Worm (Caenorhabditis elegans) whole organism, early embryonic: Measurements from ENCODE around the gene F57A10.4.
"Not testable (repeated sequence)": the region's sequence is repeated elsewhere in the genome, so short reads cannot be mapped to it uniquely, and the experiment has no call there.

Experiments
- B0310.2 ChIP-seq: sonication (generic microtip); optimal IDR thresholded peaks from 2 replicates; lab custom pipeline; 2016; ENCODE audit warnings: mild to moderate bottlenecking, missing genetic modification characterization, missing compliant biosample characterization
- F13C5.2 ChIP-seq: sonication (generic microtip); optimal IDR thresholded peaks from 2 replicates; lab custom pipeline; 2017; ENCODE audit warnings: mild to moderate bottlenecking, missing genetic modification characterization, inconsistent platforms, missing compliant biosample characterization
- aly-1 ChIP-seq: sonication (generic microtip); optimal IDR thresholded peaks from 2 replicates; lab custom pipeline; 2016; ENCODE audit warnings: missing genetic modification characterization, missing compliant biosample characterization
- ama-1 ChIP-seq: fragments of 150-350 bp; optimal IDR thresholded peaks from 2 replicates; lab custom pipeline; 2014
- ceh-13 ChIP-seq: fragments of 200-800 bp; sonication (Bioruptor generic); optimal IDR thresholded peaks from 2 replicates; lab custom pipeline; 2018; ENCODE audit warnings: mild to moderate bottlenecking, missing genetic modification characterization, missing compliant biosample characterization
- ceh-36 ChIP-seq: sonication (generic microtip); optimal IDR thresholded peaks from 2 replicates; lab custom pipeline; 2016; ENCODE audit warnings: missing genetic modification characterization, inconsistent platforms, missing compliant biosample characterization
- ets-7 ChIP-seq: sonication (generic microtip); optimal IDR thresholded peaks from 2 replicates; lab custom pipeline; 2016; ENCODE audit warnings: missing genotype, missing genetic modification characterization, missing compliant biosample characterization
- flt-1 ChIP-seq: fragments of 200-800 bp; sonication (Bioruptor generic); IDR thresholded peaks from 2 replicates; pipeline ENCODE4 v1.3.6; 2022; ENCODE audit warnings: missing genetic modification characterization, missing compliant biosample characterization
- hmbx-1 ChIP-seq: sonication (generic microtip); optimal IDR thresholded peaks from 2 replicates; lab custom pipeline; 2016; ENCODE audit warnings: mild to moderate bottlenecking, missing genetic modification characterization, missing compliant biosample characterization
- hmg-4 ChIP-seq: fragments of 200-800 bp; sonication (Bioruptor generic); optimal IDR thresholded peaks from 2 replicates; lab custom pipeline; 2018; ENCODE audit warnings: mild to moderate bottlenecking, missing genetic modification characterization, missing compliant biosample characterization
- hnd-1 ChIP-seq: sonication (generic microtip); optimal IDR thresholded peaks from 2 replicates; lab custom pipeline; 2016; ENCODE audit warnings: missing genetic modification characterization, missing compliant biosample characterization
- pes-1 ChIP-seq: fragments of 200-800 bp; sonication (Bioruptor generic); IDR thresholded peaks from 2 replicates; pipeline ENCODE4 v1.3.6; 2022; ENCODE audit warnings: missing genetic modification reagents, missing genetic modification characterization, missing compliant biosample characterization
- scrt-1 ChIP-seq: fragments of 200-800 bp; sonication (Bioruptor generic); IDR thresholded peaks from 2 replicates; pipeline ENCODE4 v1.3.6; 2022; ENCODE audit warnings: missing genetic modification characterization, missing compliant biosample characterization
- sea-1 ChIP-seq: fragments of 200-800 bp; sonication (Bioruptor generic); conservative IDR thresholded peaks from 2 replicates; pipeline ENCODE4 v1.3.6; 2022; ENCODE audit warnings: missing genetic modification characterization, missing compliant biosample characterization
- tbx-11 ChIP-seq: fragments of 200-800 bp; sonication (Bioruptor generic); IDR thresholded peaks from 2 replicates; pipeline ENCODE4 v1.3.6; 2022; ENCODE audit warnings: missing genetic modification characterization, missing compliant biosample characterization
- tbx-37 ChIP-seq: fragments of 200-800 bp; sonication (Bioruptor generic); conservative IDR thresholded peaks from 2 replicates; pipeline ENCODE4 v1.3.6; 2022; ENCODE audit warnings: missing genetic modification reagents, missing genetic modification characterization, missing compliant biosample characterization
- tra-4 ChIP-seq: sonication (generic microtip); optimal IDR thresholded peaks from 2 replicates; lab custom pipeline; 2017; ENCODE audit warnings: missing genetic modification characterization, missing compliant biosample characterization

F57A10.4 gene

ce11 chrV:15752941-15753340 is 16.3 kb upstream of the F57A10.4 start, which contains the start of gene str-5:
str-5 (plus strand) TSS chrV:15753241.
- not testable (repeated sequence) for TF ChIP-seq scrt-1 (GFP tag; lab: Robert Waterston, UW); ets-7; ceh-13 (GFP tag; lab: Kevin White, UChicago)

ce11 chrV:15754731-15755130 is 14.5 kb upstream of the F57A10.4 start, which contains the start of gene str-8:
str-8 (plus strand) TSS chrV:15755031.
- not testable (repeated sequence) for TF ChIP-seq hmbx-1; hmg-4 (GFP tag; lab: Kevin White, UChicago); tra-4 (tag; lab: Kevin White, UChicago)

ce11 chrV:15757645-15758044 is 11.6 kb upstream of the F57A10.4 start:
- TF ChIP-seq ceh-36 (tag; lab: Kevin White, UChicago) (no peak), B0310.2 (tag; lab: Kevin White, UChicago) (no peak), tbx-11 (GFP tag; lab: Robert Waterston, UW) (no peak), tbx-37 (GFP tag; lab: Robert Waterston, UW) (no peak), hmbx-1 (no peak), ama-1 (lab: Kevin White, UChicago) (no peak), flt-1 (GFP tag; lab: Robert Waterston, UW) (no peak), hnd-1 (tag; lab: Kevin White, UChicago) (no peak), scrt-1 (GFP tag; lab: Robert Waterston, UW) (no peak), sea-1 (GFP tag; lab: Robert Waterston, UW) (no peak), tra-4 (tag; lab: Kevin White, UChicago) (no peak), ceh-13 (GFP tag; lab: Kevin White, UChicago) (no peak), aly-1 (tag; lab: Kevin White, UChicago) (no peak), hmg-4 (GFP tag; lab: Kevin White, UChicago) (no peak), F13C5.2 (tag; lab: Kevin White, UChicago) (no peak)

ce11 chrV:15758449-15758848 is 10.8 kb upstream of the F57A10.4 start, which contains the start of gene str-9:
str-9 (plus strand) TSS chrV:15758749.
- TF ChIP-seq sea-1 (GFP tag; lab: Robert Waterston, UW), result no peak
- no peak for TF ChIP-seq hmbx-1
- no peak for TF ChIP-seq hnd-1 (tag; lab: Kevin White, UChicago)
- TF ChIP-seq ceh-13 (GFP tag; lab: Kevin White, UChicago), result no peak
- no peak for TF ChIP-seq B0310.2 (tag; lab: Kevin White, UChicago)
- TF ChIP-seq tbx-37 (GFP tag; lab: Robert Waterston, UW), result no peak
- TF ChIP-seq scrt-1 (GFP tag; lab: Robert Waterston, UW), result no peak
- TF ChIP-seq tbx-11 (GFP tag; lab: Robert Waterston, UW), result no peak
- no peak for TF ChIP-seq flt-1 (GFP tag; lab: Robert Waterston, UW)
- no peak for TF ChIP-seq hmg-4 (GFP tag; lab: Kevin White, UChicago)
- no peak for TF ChIP-seq aly-1 (tag; lab: Kevin White, UChicago)
- no peak for TF ChIP-seq tra-4 (tag; lab: Kevin White, UChicago)
- TF ChIP-seq F13C5.2 (tag; lab: Kevin White, UChicago), result no peak
- TF ChIP-seq ets-7, result no peak
- no peak for TF ChIP-seq ceh-36 (tag; lab: Kevin White, UChicago)
- no peak for TF ChIP-seq ama-1 (lab: Kevin White, UChicago)

ce11 chrV:15766122-15766594 is 3.1 kb upstream of the F57A10.4 start, which contains the start of the genes haf-3 and F57A10.2:
haf-3 (minus strand) TSS chrV:15766172.
F57A10.2 (plus strand) TSS chrV:15766575.
- TF ChIP-seq hmbx-1 (no peak), hmg-4 (GFP tag; lab: Kevin White, UChicago) (no peak), F13C5.2 (tag; lab: Kevin White, UChicago) (peak; percentile 66), flt-1 (GFP tag; lab: Robert Waterston, UW) (0 out of 2 replicates have a peak, but pooled peaks have one; percentile 13)

ce11 chrV:15767385-15767784 is 1.9 kb upstream of the F57A10.4 start:
- TF ChIP-seq scrt-1 (GFP tag; lab: Robert Waterston, UW) (peak; percentile 51; the same call in 1 of the 2 replicates), flt-1 (GFP tag; lab: Robert Waterston, UW) (peak; percentile 28; the same call in 1 of the 2 replicates), pes-1 (GFP tag; lab: Robert Waterston, UW) (peak; percentile 73)

- TF ChIP-seq ets-7 (no peak), pes-1 (GFP tag; lab: Robert Waterston, UW) (no peak), B0310.2 (tag; lab: Kevin White, UChicago) (no peak)
Observed at ce11 chrV:15773141-15773540, 3.9 kb downstream of the F57A10.4 start, which contains the start of gene nhr-60. nhr-60 (minus strand) TSS chrV:15773241.

ce11 chrV:15773941-15774340 is 4.7 kb downstream of the F57A10.4 start:
- no peak for TF ChIP-seq F13C5.2 (tag; lab: Kevin White, UChicago)
- TF ChIP-seq hmg-4 (GFP tag; lab: Kevin White, UChicago), result no peak
- no peak for TF ChIP-seq tbx-37 (GFP tag; lab: Robert Waterston, UW)
- TF ChIP-seq aly-1 (tag; lab: Kevin White, UChicago), result no peak
- no peak for TF ChIP-seq ceh-36 (tag; lab: Kevin White, UChicago)
- TF ChIP-seq ceh-13 (GFP tag; lab: Kevin White, UChicago), result no peak
- TF ChIP-seq hnd-1 (tag; lab: Kevin White, UChicago), result no peak
- no peak for TF ChIP-seq tra-4 (tag; lab: Kevin White, UChicago)
- no peak for TF ChIP-seq ama-1 (lab: Kevin White, UChicago)
- no peak for TF ChIP-seq sea-1 (GFP tag; lab: Robert Waterston, UW)
- no peak for TF ChIP-seq scrt-1 (GFP tag; lab: Robert Waterston, UW)
- TF ChIP-seq B0310.2 (tag; lab: Kevin White, UChicago), result no peak
- TF ChIP-seq ets-7, result no peak
- TF ChIP-seq tbx-11 (GFP tag; lab: Robert Waterston, UW), result no peak
- TF ChIP-seq flt-1 (GFP tag; lab: Robert Waterston, UW), result no peak
